Worm (Caenorhabditis elegans) whole organism, L1 larva: Measurements from ENCODE around the gene C14A11.6.

Source experiments
- C16A3.4 ChIP-seq: fragments of 150-350 bp; optimal IDR thresholded peaks from 2 replicates; lab custom pipeline; 2014; ENCODE audit warnings: missing biosample characterization, missing genetic modification characterization
- C34B4.2 ChIP-seq: sonication (generic microtip); optimal IDR thresholded peaks from 2 replicates; lab custom pipeline; 2017; ENCODE audit warnings: mild to moderate bottlenecking, missing genetic modification characterization, missing compliant biosample characterization
- ama-1 ChIP-seq: fragments of 150-350 bp; optimal IDR thresholded peaks from 2 replicates; lab custom pipeline; 2014
- blmp-1 ChIP-seq: fragments of 150-350 bp; optimal IDR thresholded peaks from 2 replicates; lab custom pipeline; 2014; ENCODE audit warnings: missing biosample characterization, missing genetic modification characterization
- ceh-8 ChIP-seq: fragments of 200-800 bp; sonication (Bioruptor generic); optimal IDR thresholded peaks from 2 replicates; lab custom pipeline; 2018; ENCODE audit warnings: mild to moderate bottlenecking, missing genetic modification characterization, moderate library complexity, missing compliant biosample characterization
- ceh-82 ChIP-seq, 3 experiments: fragments of 150-350 bp in 1 of 3; sonication (generic microtip) in 2 of 3; optimal IDR thresholded peaks; 2 replicates each; lab custom pipeline; 2014 to 2017; ENCODE audit warnings: missing biosample characterization in 3 of 3, missing genetic modification characterization in 3 of 3
- ceh-88 ChIP-seq: fragments of 200-800 bp; sonication (Bioruptor generic); IDR thresholded peaks from 2 replicates; pipeline ENCODE4 v1.3.6; 2022; ENCODE audit warnings: missing genetic modification characterization, missing compliant biosample characterization
- ceh-90 ChIP-seq: sonication (generic microtip); optimal IDR thresholded peaks from 2 replicates; lab custom pipeline; 2016; ENCODE audit warnings: missing genetic modification characterization, missing compliant biosample characterization
- ces-1 ChIP-seq: fragments of 150-350 bp; optimal IDR thresholded peaks from 2 replicates; lab custom pipeline; 2014; ENCODE audit warnings: missing biosample characterization, missing genetic modification reagents, missing genetic modification characterization
- dpl-1 ChIP-seq, 3 experiments: fragments of 150-350 bp in 2 of 3; sonication (generic microtip) in 1 of 3; optimal IDR thresholded peaks; 2 replicates each; lab custom pipeline; 2014 to 2017; ENCODE audit warnings: missing biosample characterization in 3 of 3, missing genetic modification characterization in 3 of 3, missing genetic modification reagents in 3 of 3
- dsc-1 ChIP-seq: sonication (generic microtip); optimal IDR thresholded peaks from 2 replicates; lab custom pipeline; 2016; ENCODE audit warnings: mild to moderate bottlenecking, missing genetic modification characterization, missing compliant biosample characterization
- efl-1 ChIP-seq, 4 experiments: fragments of 150-350 bp; optimal IDR thresholded peaks in 3 of 4; peaks in 1 of 4; 1 replicate in 1 of 4; 2 replicates in 3 of 4; lab custom pipeline; 2014; ENCODE audit warnings: missing biosample characterization in 2 of 4, missing genetic modification characterization in 2 of 4, missing genetic modification reagents in 2 of 4
- efl-3 ChIP-seq: fragments of 200-800 bp; sonication (Bioruptor generic); optimal IDR thresholded peaks from 2 replicates; lab custom pipeline; 2018; ENCODE audit warnings: mild to moderate bottlenecking, missing genetic modification characterization, missing compliant biosample characterization
- egl-13 ChIP-seq: sonication (generic microtip); optimal IDR thresholded peaks from 2 replicates; lab custom pipeline; 2016; ENCODE audit warnings: missing genotype, missing genetic modification reagents, missing genetic modification characterization, missing compliant biosample characterization
- egl-27 ChIP-seq, 2 experiments: fragments of 150-350 bp in 1 of 2; sonication (generic microtip); optimal IDR thresholded peaks; 3 replicates each; lab custom pipeline; 2017 to 2018; ENCODE audit warnings: missing biosample characterization in 2 of 2, missing genetic modification characterization in 2 of 2, missing genetic modification reagents in 2 of 2
- elt-2 ChIP-seq: sonication (generic microtip); optimal IDR thresholded peaks from 2 replicates; lab custom pipeline; 2016; ENCODE audit warnings: missing genetic modification characterization, mild to moderate bottlenecking, inconsistent platforms, missing compliant biosample characterization, missing genetic modification reagents
- ets-5 ChIP-seq: fragments of 200-800 bp; sonication (Bioruptor generic); IDR thresholded peaks from 2 replicates; pipeline ENCODE4 v1.3.6; 2022; ENCODE audit warnings: missing genetic modification characterization, missing compliant biosample characterization
- fkh-10 ChIP-seq: sonication (generic microtip); optimal IDR thresholded peaks from 2 replicates; lab custom pipeline; 2017; ENCODE audit warnings: missing biosample characterization, missing genetic modification reagents, missing genetic modification characterization
- fkh-4 ChIP-seq: sonication (generic microtip); optimal IDR thresholded peaks from 2 replicates; lab custom pipeline; 2016; ENCODE audit warnings: missing compliant biosample characterization, missing genetic modification characterization, borderline replicate concordance
- fkh-8 ChIP-seq: sonication (generic microtip); optimal IDR thresholded peaks from 2 replicates; lab custom pipeline; 2016; ENCODE audit warnings: mild to moderate bottlenecking, missing genetic modification characterization, missing compliant biosample characterization
- hlh-17 ChIP-seq: fragments of 200-800 bp; sonication (Bioruptor generic); optimal IDR thresholded peaks from 2 replicates; lab custom pipeline; 2018; ENCODE audit warnings: missing genetic modification characterization, mild to moderate bottlenecking, missing compliant biosample characterization, moderate library complexity, borderline replicate concordance
- hlh-4 ChIP-seq: sonication (generic microtip); optimal IDR thresholded peaks from 2 replicates; lab custom pipeline; 2016; ENCODE audit warnings: mild to moderate bottlenecking, missing genetic modification characterization, missing compliant biosample characterization
- lin-14 ChIP-seq: fragments of 200-800 bp; sonication (Bioruptor generic); optimal IDR thresholded peaks from 2 replicates; lab custom pipeline; 2018; ENCODE audit warnings: mild to moderate bottlenecking, missing genetic modification characterization, moderate library complexity, missing compliant biosample characterization
- lir-3 ChIP-seq: sonication (generic microtip); optimal IDR thresholded peaks from 2 replicates; lab custom pipeline; 2016; ENCODE audit warnings: mild to moderate bottlenecking, missing genetic modification characterization, moderate library complexity, missing compliant biosample characterization; ENCODE audit not compliant: poor library complexity
- lsy-2 ChIP-seq, 2 experiments: fragments of 150-350 bp; optimal IDR thresholded peaks; 2 replicates each; lab custom pipeline; 2014; ENCODE audit warnings: missing biosample characterization in 2 of 2, missing genetic modification characterization in 2 of 2
- mab-9 ChIP-seq: fragments of 200-800 bp; sonication (Bioruptor generic); IDR thresholded peaks from 2 replicates; pipeline ENCODE4 v1.3.6; 2022; ENCODE audit warnings: missing genetic modification reagents, missing genetic modification characterization, missing compliant biosample characterization
- mdl-1 ChIP-seq, 2 experiments: fragments of 150-350 bp; optimal IDR thresholded peaks; 2 replicates each; lab custom pipeline; 2014 to 2017; ENCODE audit warnings: missing biosample characterization in 2 of 2, missing genetic modification characterization in 2 of 2, inconsistent platforms in 1 of 2
- mef-2 ChIP-seq: fragments of 150-350 bp; optimal IDR thresholded peaks from 2 replicates; lab custom pipeline; 2014; ENCODE audit warnings: missing biosample characterization, missing genetic modification characterization
- nhr-12 ChIP-seq: sonication (generic microtip); optimal IDR thresholded peaks from 2 replicates; lab custom pipeline; 2017; ENCODE audit warnings: missing biosample characterization, missing genetic modification characterization
- nhr-19 ChIP-seq: fragments of 200-800 bp; sonication (Bioruptor generic); conservative IDR thresholded peaks from 2 replicates; pipeline ENCODE4 v1.3.6; 2022; ENCODE audit warnings: missing genetic modification characterization, missing compliant biosample characterization
- nhr-20 ChIP-seq: sonication (generic microtip); optimal IDR thresholded peaks from 2 replicates; lab custom pipeline; 2016; ENCODE audit warnings: mild to moderate bottlenecking, missing genetic modification characterization, missing compliant biosample characterization
- nhr-47 ChIP-seq: sonication (generic microtip); optimal IDR thresholded peaks from 2 replicates; lab custom pipeline; 2016; ENCODE audit warnings: mild to moderate bottlenecking, missing genetic modification characterization, moderate library complexity, missing compliant biosample characterization
- nhr-71 ChIP-seq: sonication (generic microtip); optimal IDR thresholded peaks from 2 replicates; lab custom pipeline; 2016; ENCODE audit warnings: mild to moderate bottlenecking, missing genetic modification characterization, moderate library complexity, missing compliant biosample characterization
- nhr-76 ChIP-seq: sonication (generic microtip); optimal IDR thresholded peaks from 2 replicates; lab custom pipeline; 2017; ENCODE audit warnings: missing biosample characterization, missing genetic modification characterization
- nhr-77 ChIP-seq: fragments of 150-350 bp; optimal IDR thresholded peaks from 2 replicates; lab custom pipeline; 2014; ENCODE audit warnings: missing biosample characterization, missing genetic modification characterization
- pqm-1 ChIP-seq: sonication (generic microtip); optimal IDR thresholded peaks from 3 replicates; lab custom pipeline; 2017; ENCODE audit warnings: missing biosample characterization, missing genetic modification characterization
- skn-1 ChIP-seq: fragments of 150-350 bp; optimal IDR thresholded peaks from 2 replicates; lab custom pipeline; 2014; ENCODE audit warnings: missing biosample characterization, missing genetic modification characterization
- sox-4 ChIP-seq: sonication (generic microtip); optimal IDR thresholded peaks from 2 replicates; lab custom pipeline; 2016; ENCODE audit warnings: missing genetic modification characterization, missing compliant biosample characterization
- sptf-1 ChIP-seq: fragments of 150-350 bp; optimal IDR thresholded peaks from 2 replicates; lab custom pipeline; 2014; ENCODE audit warnings: missing biosample characterization, missing genetic modification characterization
- sup-37 ChIP-seq: fragments of 200-800 bp; sonication (Bioruptor generic); optimal IDR thresholded peaks from 2 replicates; lab custom pipeline; 2018; ENCODE audit warnings: mild to moderate bottlenecking, missing genetic modification characterization, missing compliant biosample characterization
- swsn-7 ChIP-seq: sonication (generic microtip); optimal IDR thresholded peaks from 2 replicates; lab custom pipeline; 2016; ENCODE audit warnings: missing genetic modification characterization, missing compliant biosample characterization
- tbx-2 ChIP-seq: sonication (generic microtip); optimal IDR thresholded peaks from 2 replicates; lab custom pipeline; 2016; ENCODE audit warnings: missing genetic modification characterization, missing compliant biosample characterization
- unc-30 ChIP-seq: sonication (generic microtip); optimal IDR thresholded peaks from 2 replicates; lab custom pipeline; 2017; ENCODE audit warnings: missing biosample characterization, missing genetic modification characterization
- unc-62 ChIP-seq: fragments of 150-350 bp; optimal IDR thresholded peaks from 2 replicates; lab custom pipeline; 2014; ENCODE audit warnings: missing biosample characterization, missing genetic modification reagents, missing genetic modification characterization
- unc-98 ChIP-seq: fragments of 200-800 bp; sonication (Bioruptor generic); IDR thresholded peaks from 2 replicates; pipeline ENCODE4 v1.3.6; 2022; ENCODE audit warnings: missing genetic modification characterization, missing compliant biosample characterization
- vab-15 ChIP-seq: sonication (generic microtip); optimal IDR thresholded peaks from 2 replicates; lab custom pipeline; 2017; ENCODE audit warnings: missing genotype, mild to moderate bottlenecking, missing genetic modification characterization, missing compliant biosample characterization
- xbp-1 ChIP-seq: sonication (generic microtip); optimal IDR thresholded peaks from 2 replicates; lab custom pipeline; 2016; ENCODE audit warnings: missing genetic modification characterization, missing compliant biosample characterization
- ztf-11 ChIP-seq, 2 experiments: sonication (generic microtip); optimal IDR thresholded peaks; 2 replicates each; lab custom pipeline; 2016 to 2017; ENCODE audit warnings: missing genetic modification characterization in 2 of 2, missing biosample characterization in 1 of 2, missing compliant biosample characterization in 1 of 2
- ztf-4 ChIP-seq: fragments of 150-350 bp; optimal IDR thresholded peaks from 2 replicates; lab custom pipeline; 2014; ENCODE audit warnings: missing biosample characterization, missing genetic modification characterization

C14A11.6 gene

DNA sequence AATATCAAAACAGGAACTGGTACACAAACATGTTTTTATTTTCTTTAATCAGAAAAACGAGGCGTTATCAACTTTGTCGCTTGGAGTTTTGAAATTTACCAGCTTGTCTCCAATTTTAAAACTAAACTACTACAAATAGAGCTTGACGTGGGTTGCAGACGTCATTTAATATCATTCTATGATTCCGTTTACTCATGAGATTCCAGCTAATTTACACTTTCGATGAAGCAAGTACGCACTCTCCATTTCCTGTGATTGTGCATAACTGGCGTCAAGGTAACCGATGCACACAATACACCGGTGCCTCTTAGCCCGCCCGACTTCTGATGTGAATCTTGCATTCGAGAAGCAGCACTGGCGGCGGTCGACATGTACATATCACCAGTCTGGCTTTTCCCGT, 5.0 kb upstream of the C14A11.6 start:
- TF ChIP-seq ceh-8 (GFP tag; lab: Kevin White, UChicago) (peak; percentile 30), nhr-71 (tag; lab: Kevin White, UChicago) (peak; percentile 77), fkh-8 (peak; percentile 97), egl-13 (tag; lab: Kevin White, UChicago) (no peak), nhr-47 (peak; percentile 72), lin-14 (GFP tag; lab: Kevin White, UChicago) (peak; percentile 20), swsn-7 (tag; lab: Kevin White, UChicago) (peak; percentile 37), dsc-1 (tag; lab: Kevin White, UChicago) (peak; percentile 24), ztf-11 (tag; optimal IDR thresholded peaks at IDR 0.05; lab: Kevin White, UChicago) (no peak), fkh-10 (GFP tag; lab: Kevin White, UChicago) (peak; percentile 43), xbp-1 (tag; lab: Kevin White, UChicago) (no peak), mef-2 (no peak), sox-4 (peak; percentile 62)
- TF ChIP-seq, all 84 proteins: peak for 9

DNA sequence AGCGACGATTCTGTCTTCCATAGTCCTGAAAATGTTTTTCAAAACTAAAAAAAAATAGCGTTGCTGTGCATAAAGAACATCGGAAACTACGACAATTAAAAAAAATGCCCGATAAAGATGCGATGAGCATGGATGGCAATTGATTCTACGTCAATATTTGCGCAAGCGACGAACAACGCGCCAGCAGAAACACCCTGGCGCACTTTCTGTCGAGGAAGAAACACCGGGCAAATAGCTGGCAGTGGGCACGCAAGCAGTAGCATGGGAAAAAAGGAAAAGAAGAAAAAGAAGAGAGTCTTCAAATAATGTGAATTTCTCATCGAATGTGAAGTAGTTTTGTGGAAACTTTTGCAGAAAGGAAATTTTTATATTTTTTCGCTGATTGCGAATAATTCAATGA, 4.3 kb downstream of the C14A11.6 start, which contains the start of gene C14A11.9:
Gene C14A11.9, minus strand, starts transcription at position 27 of the 400 bp plus-strand sequence.
- TF ChIP-seq lir-3 (tag; lab: Kevin White, UChicago) (peak; percentile 56), ceh-82 (tag; optimal IDR thresholded peaks at IDR 0.05; lab: Kevin White, UChicago) (peak; percentile 82 to 95 (median 93)), tbx-2 (tag; lab: Kevin White, UChicago) (peak; percentile 96), nhr-77 (tag; lab: Kevin White, UChicago) (peak; percentile 66), dpl-1 (GFP tag; optimal IDR thresholded peaks at IDR 0.05; lab: Kevin White, UChicago) (peak; percentile 69 to 80 (median 79)), mdl-1 (tag; optimal IDR thresholded peaks at IDR 0.05; lab: Kevin White, UChicago) (peak in 1 of 2 experiments; percentile 87), unc-62 (no peak), hlh-17 (GFP tag; lab: Kevin White, UChicago) (no peak), ets-5 (GFP tag; lab: Robert Waterston, UW) (no peak), ceh-88 (GFP tag; lab: Robert Waterston, UW) (peak; percentile 70), hlh-4 (no peak), skn-1 (tag; lab: Kevin White, UChicago) (peak; percentile 89), ces-1 (GFP tag; lab: Kevin White, UChicago) (no peak), nhr-76 (tag; lab: Kevin White, UChicago) (peak; percentile 13), elt-2 (tag; lab: Kevin White, UChicago) (peak; percentile 91), fkh-8 (peak; percentile 91), unc-98 (GFP tag; lab: Robert Waterston, UW) (no peak), nhr-20 (tag; lab: Kevin White, UChicago) (peak; percentile 94), sup-37 (GFP tag; lab: Kevin White, UChicago) (peak; percentile 68), efl-1 (optimal IDR thresholded peaks at IDR 0.05; lab: Kevin White, UChicago) (peak; percentile 71 to 79), efl-1 (GFP tag; optimal IDR thresholded peaks at IDR 0.05 in 1 of 2; lab: Kevin White, UChicago) (peak; percentile 70 to 98), efl-3 (GFP tag; lab: Kevin White, UChicago) (peak; percentile 52), nhr-19 (GFP tag; lab: Robert Waterston, UW) (peak; percentile 90), nhr-71 (tag; lab: Kevin White, UChicago) (peak; percentile 95), blmp-1 (tag; lab: Kevin White, UChicago) (peak; percentile 69), xbp-1 (tag; lab: Kevin White, UChicago) (peak; percentile 90), ztf-11 (tag; optimal IDR thresholded peaks at IDR 0.05; lab: Kevin White, UChicago) (peak in 1 of 2 experiments; percentile 66), nhr-12 (tag; lab: Kevin White, UChicago) (peak; percentile 2), egl-27 (tag; optimal IDR thresholded peaks at IDR 0.05; lab: Kevin White, UChicago) (peak in 1 of 2 experiments; percentile 52), pqm-1 (tag; lab: Kevin White, UChicago) (no peak), vab-15 (no peak), fkh-4 (tag; lab: Kevin White, UChicago) (peak; percentile 44), fkh-10 (GFP tag; lab: Kevin White, UChicago) (peak; percentile 92), mab-9 (GFP tag; lab: Robert Waterston, UW) (peak; percentile 77), dsc-1 (tag; lab: Kevin White, UChicago) (peak; percentile 95), C34B4.2 (tag; lab: Kevin White, UChicago) (no peak), ztf-4 (tag; lab: Kevin White, UChicago) (peak; percentile 69), C16A3.4 (tag; lab: Kevin White, UChicago) (peak; percentile 84), sox-4 (peak; percentile 68), lin-14 (GFP tag; lab: Kevin White, UChicago) (peak; percentile 94), sptf-1 (tag; lab: Kevin White, UChicago) (no peak), lsy-2 (tag; optimal IDR thresholded peaks at IDR 0.05; lab: Kevin White, UChicago) (peak; percentile 89 to 91), ama-1 (lab: Kevin White, UChicago) (no peak), ceh-90 (tag; lab: Kevin White, UChicago) (peak; percentile 23), unc-30 (tag; lab: Kevin White, UChicago) (no peak)
